Worm (Caenorhabditis elegans): ENCODE data around the gene Y41C4A.12.

DNA sequence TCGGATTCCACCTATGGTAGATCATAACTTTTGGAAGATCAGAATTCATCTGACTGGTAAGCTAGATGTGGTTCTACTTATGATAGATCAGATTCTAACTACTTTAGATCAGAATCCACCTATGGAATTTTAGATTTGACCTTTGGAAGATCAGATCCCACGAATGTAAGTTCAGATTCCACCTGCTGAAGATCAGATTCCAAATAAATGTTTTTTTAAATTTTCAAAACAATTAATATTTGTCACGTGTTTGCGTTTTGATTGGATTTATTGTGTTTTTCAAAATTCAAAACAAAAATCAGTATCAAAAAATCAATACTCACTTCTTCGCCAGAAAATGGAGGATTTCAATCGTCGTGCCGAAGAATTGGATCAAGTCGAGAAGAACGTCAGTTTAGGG lies 27.9 kb downstream of the Y41C4A.12 start, which contains the start of gene Y41C4A.7:
- TF ChIP-seq pha-4 (tag; optimal IDR thresholded peaks at IDR 0.05) (no peak), ceh-48 (tag; optimal IDR thresholded peaks at IDR 0.05) (no peak), lin-11 (tag; optimal IDR thresholded peaks at IDR 0.05) (no peak), odd-2 (tag; optimal IDR thresholded peaks at IDR 0.05) (no peak), dmd-4 (tag; optimal IDR thresholded peaks at IDR 0.05; ENCODE audit: borderline replicate concordance) (no peak), C38D4.7 (GFP tag; optimal IDR thresholded peaks at IDR 0.05) (no peak), nfya-1 (tag; optimal IDR thresholded peaks at IDR 0.05) (no peak), syd-9 (tag; optimal IDR thresholded peaks at IDR 0.05) (no peak), tbx-2 (tag; optimal IDR thresholded peaks at IDR 0.05) (no peak), F13H6.1 (tag; optimal IDR thresholded peaks at IDR 0.05) (no peak), unc-55 (GFP tag; optimal IDR thresholded peaks at IDR 0.05) (no peak)

All from whole organism, late embryonic.